Fruit fly (Drosophila melanogaster) whole organism, embryonic: ENCODE data around the gene CG32772.

Source experiments
- ATbp ChIP-seq: fragments of 200-800 bp; sonication (Bioruptor generic); optimal IDR thresholded peaks from 2 replicates; lab custom pipeline; 2017; ENCODE audit warnings: missing biosample characterization, mild to moderate bottlenecking, missing genetic modification characterization, missing genetic modification reagents
- B-H1 ChIP-seq: fragments of 200-800 bp; sonication (Bioruptor generic); IDR thresholded peaks from 3 replicates; pipeline ENCODE4 v1.3.6; 2022; ENCODE audit warnings: missing biosample characterization, missing genetic modification characterization
- Bteb2 ChIP-seq: fragments of 200-800 bp; sonication (Bioruptor generic); optimal IDR thresholded peaks from 2 replicates; lab custom pipeline; 2016; ENCODE audit warnings: missing biosample characterization, missing genetic modification characterization
- CG14441 ChIP-seq: fragments of 200-800 bp; sonication (Bioruptor generic); IDR thresholded peaks from 2 replicates; pipeline ENCODE4 v1.3.6; 2022; ENCODE audit warnings: missing biosample characterization, missing genetic modification characterization
- CG16779 ChIP-seq: fragments of 200-800 bp; sonication (Bioruptor generic); IDR thresholded peaks from 2 replicates; pipeline ENCODE4 v1.3.6; 2022; ENCODE audit warnings: missing biosample characterization, missing genetic modification characterization
- CG17385 ChIP-seq: fragments of 200-800 bp; sonication (Bioruptor generic); optimal IDR thresholded peaks from 3 replicates; lab custom pipeline; 2018; ENCODE audit warnings: missing biosample characterization, mild to moderate bottlenecking, missing genetic modification characterization
- CG18476 ChIP-seq: fragments of 200-800 bp; sonication (Bioruptor generic); optimal IDR thresholded peaks from 2 replicates; lab custom pipeline; 2016; ENCODE audit warnings: missing biosample characterization, mild to moderate bottlenecking, missing genetic modification characterization
- CG18599 ChIP-seq: fragments of 200-800 bp; sonication (Bioruptor generic); optimal IDR thresholded peaks from 3 replicates; lab custom pipeline; 2017; ENCODE audit warnings: missing biosample characterization, missing genetic modification characterization, mild to moderate bottlenecking, moderate library complexity, missing genetic modification reagents
- CG32532 ChIP-seq: fragments of 200-800 bp; sonication (Bioruptor generic); IDR thresholded peaks from 2 replicates; pipeline ENCODE4 v1.3.6; 2022; ENCODE audit warnings: missing biosample characterization, missing genetic modification characterization
- CG32772 ChIP-seq: fragments of 200-800 bp; sonication (Bioruptor generic); IDR thresholded peaks from 2 replicates; pipeline ENCODE4 v1.3.6; 2022; ENCODE audit warnings: missing biosample characterization, missing genetic modification characterization
- CG3726 ChIP-seq: fragments of 200-800 bp; sonication (Bioruptor generic); IDR thresholded peaks from 3 replicates; pipeline ENCODE4, ENCODE4 v1.3.6; 2022; ENCODE audit warnings: missing biosample characterization, missing genetic modification characterization
- CG3995 ChIP-seq: fragments of 200-800 bp; sonication (Bioruptor generic); optimal IDR thresholded peaks from 3 replicates; lab custom pipeline; 2016; ENCODE audit warnings: missing biosample characterization, missing genetic modification characterization
- CG4820 ChIP-seq: fragments of 200-800 bp; sonication (Bioruptor generic); optimal IDR thresholded peaks from 3 replicates; lab custom pipeline; 2016; ENCODE audit warnings: missing biosample characterization, missing genetic modification characterization
- CG6689 ChIP-seq: fragments of 200-800 bp; sonication (Bioruptor generic); IDR thresholded peaks from 2 replicates; pipeline ENCODE4 v1.3.6; 2022; ENCODE audit warnings: missing biosample characterization, missing genetic modification characterization
- CG9215 ChIP-seq: fragments of 200-800 bp; sonication (Bioruptor generic); IDR thresholded peaks from 2 replicates; pipeline ENCODE4 v1.3.6; 2022; ENCODE audit warnings: missing biosample characterization, missing genetic modification characterization
- CrebB ChIP-seq: fragments of 200-800 bp; sonication (Bioruptor generic); optimal IDR thresholded peaks from 3 replicates; lab custom pipeline; 2018; ENCODE audit warnings: missing biosample characterization, mild to moderate bottlenecking, missing genetic modification characterization
- Doc3 ChIP-seq: fragments of 200-800 bp; sonication (Bioruptor generic); IDR thresholded peaks from 3 replicates; pipeline ENCODE4 v1.3.6; 2022; ENCODE audit warnings: missing biosample characterization, missing genetic modification characterization; ENCODE audit not compliant: partially characterized antibody
- E2f1 ChIP-seq: fragments of 200-800 bp; sonication (Bioruptor generic); IDR thresholded peaks from 2 replicates; pipeline ENCODE4 v1.3.6; 2022; ENCODE audit warnings: missing biosample characterization, missing genetic modification characterization
- E2f2 ChIP-seq: fragments of 200-800 bp; sonication (Bioruptor generic); IDR thresholded peaks from 2 replicates; pipeline ENCODE4 v1.3.6; 2022; ENCODE audit warnings: missing biosample characterization, missing genetic modification characterization
- ERR ChIP-seq: fragments of 200-800 bp; sonication (Bioruptor generic); optimal IDR thresholded peaks from 2 replicates; lab custom pipeline; 2016; ENCODE audit warnings: missing biosample characterization, missing genetic modification characterization
- Elba2 ChIP-seq: fragments of 200-800 bp; sonication (Bioruptor generic); optimal IDR thresholded peaks from 3 replicates; lab custom pipeline; 2016; ENCODE audit warnings: missing biosample characterization, missing genetic modification characterization
- HHEX ChIP-seq: fragments of 200-800 bp; sonication (Bioruptor generic); optimal IDR thresholded peaks from 3 replicates; lab custom pipeline; 2017; ENCODE audit warnings: missing biosample characterization, mild to moderate bottlenecking, missing genetic modification characterization, missing genetic modification reagents
- HLH3B ChIP-seq: fragments of 200-800 bp; sonication (Bioruptor generic); IDR thresholded peaks from 2 replicates; pipeline ENCODE4 v1.3.6; 2022; ENCODE audit warnings: missing biosample characterization, missing genetic modification characterization
- Meics ChIP-seq: fragments of 200-800 bp; sonication (Bioruptor generic); optimal IDR thresholded peaks from 2 replicates; lab custom pipeline; 2017; ENCODE audit warnings: missing biosample characterization, mild to moderate bottlenecking, missing genetic modification characterization
- Opbp ChIP-seq: fragments of 200-800 bp; sonication (Bioruptor generic); IDR thresholded peaks from 3 replicates; pipeline ENCODE4 v1.3.6; 2022; ENCODE audit warnings: missing biosample characterization, missing genetic modification characterization; ENCODE audit not compliant: partially characterized antibody
- Sox100B ChIP-seq: fragments of 200-800 bp; sonication (Bioruptor generic); optimal IDR thresholded peaks from 3 replicates; lab custom pipeline; 2018; ENCODE audit warnings: missing biosample characterization, mild to moderate bottlenecking, missing genetic modification characterization
- Sry-δ ChIP-seq: fragments of 200-800 bp; sonication (Bioruptor generic); optimal IDR thresholded peaks from 2 replicates; lab custom pipeline; 2016; ENCODE audit warnings: missing biosample characterization, missing genetic modification characterization
- Trl ChIP-seq, 3 experiments: fragments of >200 bp in 2 of 3; fragments of 200-800 bp in 1 of 3; sonication (Bioruptor generic) in 1 of 3; optimal IDR thresholded peaks; 2 replicates in 1 of 3; 3 replicates in 2 of 3; lab custom pipeline; 2016 to 2017; ENCODE audit warnings: missing biosample characterization in 1 of 3, missing genetic modification characterization in 1 of 3
- Usf ChIP-seq: fragments of 200-800 bp; sonication (Bioruptor generic); optimal IDR thresholded peaks from 2 replicates; lab custom pipeline; 2017; ENCODE audit warnings: missing genotype, missing biosample characterization, missing genetic modification characterization
- al ChIP-seq: fragments of 200-800 bp; sonication (Bioruptor generic); IDR thresholded peaks from 2 replicates; pipeline ENCODE4 v1.3.6; 2022; ENCODE audit warnings: missing biosample characterization, missing genetic modification characterization
- ase ChIP-seq: fragments of 200-800 bp; sonication (Bioruptor generic); IDR thresholded peaks from 3 replicates; pipeline ENCODE4 v1.3.6; 2022; ENCODE audit warnings: missing biosample characterization, missing genetic modification characterization
- bsh ChIP-seq, 2 experiments: fragments of 200-800 bp; sonication (Bioruptor generic); optimal IDR thresholded peaks; 2 replicates each; lab custom pipeline; 2017 to 2018; ENCODE audit warnings: mild to moderate bottlenecking in 2 of 2, missing biosample characterization in 2 of 2, missing genetic modification characterization in 2 of 2, moderate library complexity in 1 of 2
- chn ChIP-seq: fragments of 200-800 bp; sonication (Bioruptor generic); optimal IDR thresholded peaks from 2 replicates; lab custom pipeline; 2016; ENCODE audit warnings: missing biosample characterization, missing genetic modification characterization
- corto ChIP-seq: fragments of 200-800 bp; sonication (Bioruptor generic); optimal IDR thresholded peaks from 2 replicates; lab custom pipeline; 2016; ENCODE audit warnings: missing biosample characterization, mild to moderate bottlenecking, missing genetic modification characterization, moderate library complexity
- dmrt99B ChIP-seq: fragments of 200-800 bp; sonication (Bioruptor generic); optimal IDR thresholded peaks from 2 replicates; lab custom pipeline; 2018; ENCODE audit warnings: missing biosample characterization, mild to moderate bottlenecking, missing genetic modification characterization, moderate library complexity
- emc ChIP-seq: fragments of 200-800 bp; sonication (Bioruptor generic); optimal IDR thresholded peaks from 2 replicates; lab custom pipeline; 2016; ENCODE audit warnings: missing biosample characterization, missing genetic modification characterization
- esg ChIP-seq: fragments of 200-800 bp; sonication (Bioruptor generic); conservative IDR thresholded peaks from 2 replicates; pipeline ENCODE4 v1.3.6; 2022; ENCODE audit warnings: missing biosample characterization, missing genetic modification characterization
- fd96Cb ChIP-seq: fragments of 200-800 bp; sonication (Bioruptor generic); optimal IDR thresholded peaks from 2 replicates; lab custom pipeline; 2018; ENCODE audit warnings: missing biosample characterization, mild to moderate bottlenecking, missing genetic modification characterization, moderate library complexity
- grn ChIP-seq: fragments of 200-800 bp; sonication (Bioruptor generic); optimal IDR thresholded peaks from 3 replicates; lab custom pipeline; 2017; ENCODE audit warnings: missing biosample characterization, missing genetic modification characterization
- ham ChIP-seq: fragments of 200-800 bp; sonication (Bioruptor generic); IDR thresholded peaks from 2 replicates; pipeline ENCODE4 v1.3.6; 2022; ENCODE audit warnings: missing biosample characterization, missing genetic modification characterization
- her ChIP-seq: fragments of 200-800 bp; sonication (Bioruptor generic); optimal IDR thresholded peaks from 2 replicates; lab custom pipeline; 2016; ENCODE audit warnings: missing biosample characterization, missing genetic modification characterization
- jing ChIP-seq: fragments of 200-800 bp; sonication (Bioruptor generic); optimal IDR thresholded peaks from 2 replicates; lab custom pipeline; 2018; ENCODE audit warnings: missing biosample characterization, mild to moderate bottlenecking, missing genetic modification characterization
- klu ChIP-seq: fragments of 200-800 bp; sonication (Bioruptor generic); IDR thresholded peaks from 2 replicates; pipeline ENCODE4 v1.3.6; 2022; ENCODE audit warnings: missing biosample characterization, missing genetic modification characterization
- lilli ChIP-seq: fragments of 200-800 bp; sonication (Bioruptor generic); optimal IDR thresholded peaks from 3 replicates; lab custom pipeline; 2016; ENCODE audit warnings: missing biosample characterization, missing genetic modification characterization
- lola ChIP-seq, 3 experiments: fragments of >200 bp in 2 of 3; fragments of 200-800 bp in 1 of 3; sonication (Bioruptor generic) in 1 of 3; optimal IDR thresholded peaks; 2 replicates each; lab custom pipeline; 2017 to 2019; ENCODE audit warnings: missing biosample characterization in 3 of 3, missing genetic modification characterization in 3 of 3, mild to moderate bottlenecking in 1 of 3, moderate library complexity in 1 of 3
- onecut ChIP-seq: fragments of 200-800 bp; sonication (Bioruptor generic); IDR thresholded peaks from 2 replicates; pipeline ENCODE4 v1.3.6; 2022; ENCODE audit warnings: missing biosample characterization, missing genetic modification characterization
- org-1 ChIP-seq: fragments of 200-800 bp; sonication (Bioruptor generic); optimal IDR thresholded peaks from 2 replicates; lab custom pipeline; 2017; ENCODE audit warnings: missing biosample characterization, missing genetic modification characterization
- otp ChIP-seq: fragments of 200-800 bp; sonication (Bioruptor generic); IDR thresholded peaks from 3 replicates; pipeline ENCODE4, ENCODE4 v1.3.6; 2022; ENCODE audit warnings: missing biosample characterization, missing genetic modification characterization
- phol ChIP-seq: fragments of 200-800 bp; sonication (Bioruptor generic); optimal IDR thresholded peaks from 3 replicates; lab custom pipeline; 2018; ENCODE audit warnings: missing biosample characterization, mild to moderate bottlenecking, missing genetic modification characterization, moderate library complexity
- pum ChIP-seq: fragments of 200-800 bp; sonication (Bioruptor generic); optimal IDR thresholded peaks from 2 replicates; lab custom pipeline; 2016; ENCODE audit warnings: missing biosample characterization, missing genetic modification characterization
- tio ChIP-seq: fragments of 200-800 bp; sonication (Bioruptor generic); optimal IDR thresholded peaks from 2 replicates; lab custom pipeline; 2017; ENCODE audit warnings: missing biosample characterization, missing genetic modification characterization, inconsistent platforms

The CG32772 gene

dm6 chrX:4906573-4906972 is 2.3 kb upstream of the CG32772 start, which contains the start of gene CG6927 (continued):
- peak; percentile 97 for TF ChIP-seq CG6689
- TF ChIP-seq CG4820 (GFP tag; lab: Kevin White, UChicago), result peak; percentile 29
- peak; percentile 57 for TF ChIP-seq tio (GFP tag; lab: Kevin White, UChicago)
- TF ChIP-seq CG3995 (GFP tag; lab: Kevin White, UChicago), result no peak
- peak; percentile 92 for TF ChIP-seq B-H1
- TF ChIP-seq lola (GFP tag; optimal IDR thresholded peaks at IDR 0.05; lab: Kevin White, UChicago), result peak in 1 of 3 experiments; percentile 61
- TF ChIP-seq E2f2 (GFP tag; lab: Robert Waterston, UW), result peak; percentile 83
- TF ChIP-seq pum (GFP tag; lab: Kevin White, UChicago), result peak; percentile 69
- TF ChIP-seq Doc3 (GFP tag; lab: Robert Waterston, UW), result no peak
- TF ChIP-seq fd96Cb (tag; lab: Kevin White, UChicago), result peak; percentile 67
- no peak for TF ChIP-seq CG16779 (GFP tag; lab: Robert Waterston, UW)
- TF ChIP-seq CG18599 (GFP tag; lab: Kevin White, UChicago), result peak; percentile 63
- peak; percentile 74 for TF ChIP-seq klu
- TF ChIP-seq her (GFP tag; lab: Kevin White, UChicago), result no peak
- no peak for TF ChIP-seq emc (GFP tag; lab: Kevin White, UChicago)
- TF ChIP-seq HLH3B (GFP tag; lab: Robert Waterston, UW), result peak; percentile 93
- no peak for TF ChIP-seq corto (GFP tag; lab: Kevin White, UChicago)
- TF ChIP-seq dmrt99B (tag; lab: Kevin White, UChicago), result peak; percentile 88
- peak; percentile 65 for TF ChIP-seq onecut (GFP tag; lab: Robert Waterston, UW)
- TF ChIP-seq Trl (optimal IDR thresholded peaks at IDR 0.05; lab: Kevin White, UChicago), result no peak
- TF ChIP-seq Trl (GFP tag; optimal IDR thresholded peaks at IDR 0.05; lab: Kevin White, UChicago), result peak; percentile 56
- TF ChIP-seq CG14441, result peak; percentile 94
- peak; percentile 91 for TF ChIP-seq esg (GFP tag; lab: Robert Waterston, UW)
- TF ChIP-seq ATbp, result peak; percentile 21
- TF ChIP-seq org-1 (GFP tag; lab: Kevin White, UChicago), result peak; percentile 48
- no peak for TF ChIP-seq Elba2 (GFP tag; lab: Kevin White, UChicago)
- peak; percentile 61 for TF ChIP-seq Meics
- TF ChIP-seq Bteb2, result no peak
- peak; percentile 87 for TF ChIP-seq E2f1 (GFP tag; lab: Robert Waterston, UW)
- TF ChIP-seq al (GFP tag; lab: Robert Waterston, UW), result peak; percentile 81
- TF ChIP-seq Sry-δ (GFP tag; lab: Kevin White, UChicago), result no peak
- peak; percentile 91 for TF ChIP-seq lilli (GFP tag; lab: Kevin White, UChicago)
- no peak for TF ChIP-seq CG18476 (GFP tag; lab: Kevin White, UChicago)
- no peak for TF ChIP-seq CrebB (tag; lab: Kevin White, UChicago)
- TF ChIP-seq Sox100B (GFP tag; lab: Kevin White, UChicago), result peak; percentile 51
- no peak for TF ChIP-seq ERR (GFP tag; lab: Kevin White, UChicago)
- TF ChIP-seq CG17385, result peak; percentile 47
- TF ChIP-seq chn (GFP tag; lab: Kevin White, UChicago), result no peak
- peak in 1 of 2 experiments; percentile 70 for TF ChIP-seq bsh (GFP tag; optimal IDR thresholded peaks at IDR 0.05; lab: Kevin White, UChicago)
- peak; percentile 1 for TF ChIP-seq Usf (GFP tag; lab: Kevin White, UChicago)
- TF ChIP-seq ase (GFP tag; lab: Robert Waterston, UW), result peak; percentile 87
- no peak for TF ChIP-seq Opbp (GFP tag; lab: Robert Waterston, UW)
- peak; percentile 87 for TF ChIP-seq CG32532 (GFP tag; lab: Robert Waterston, UW)
- TF ChIP-seq phol (tag; lab: Kevin White, UChicago), result peak; percentile 89
- peak; percentile 73; the same call in 2 of the 3 replicates for TF ChIP-seq CG3726 (GFP tag; lab: Robert Waterston, UW)
- TF ChIP-seq CG32772 (GFP tag; lab: Robert Waterston, UW), result peak; percentile 100
- TF ChIP-seq HHEX (GFP tag; lab: Kevin White, UChicago), result peak; percentile 43
- no peak for TF ChIP-seq grn (GFP tag; lab: Kevin White, UChicago)
- peak; percentile 58; the same call in 1 of the 2 replicates for TF ChIP-seq ham
- TF ChIP-seq otp (GFP tag; lab: Robert Waterston, UW), result peak; percentile 87
- no peak for TF ChIP-seq jing (GFP tag; lab: Kevin White, UChicago)
- TF ChIP-seq CG9215 (GFP tag; lab: Robert Waterston, UW), result peak; percentile 80
